Fruit fly (Drosophila melanogaster) whole organism, embryonic: ENCODE measurements around the gene CG3337.

ENCODE experiments used
- Bgb ChIP-seq: fragments of 200-800 bp; sonication (Bioruptor generic); IDR thresholded peaks from 2 replicates; pipeline ENCODE4 v1.3.6; 2022; ENCODE audit warnings: missing biosample characterization, missing genetic modification characterization; ENCODE audit not compliant: partially characterized antibody
- CG10267 ChIP-seq: fragments of 200-800 bp; sonication (Bioruptor generic); optimal IDR thresholded peaks from 2 replicates; lab custom pipeline; 2018; ENCODE audit warnings: missing biosample characterization, mild to moderate bottlenecking, missing genetic modification characterization, moderate library complexity
- CG10366 ChIP-seq: fragments of 200-800 bp; sonication (Bioruptor generic); IDR thresholded peaks from 2 replicates; pipeline ENCODE4 v1.3.6; 2022; ENCODE audit warnings: missing biosample characterization, missing genetic modification characterization
- CG10543 ChIP-seq: fragments of 200-800 bp; sonication (Bioruptor generic); optimal IDR thresholded peaks from 3 replicates; lab custom pipeline; 2017; ENCODE audit warnings: missing biosample characterization, mild to moderate bottlenecking, missing genetic modification characterization, moderate library complexity
- CG11093 ChIP-seq: fragments of 200-800 bp; sonication (Bioruptor generic); IDR thresholded peaks from 3 replicates; pipeline ENCODE4 v1.3.6; 2022; ENCODE audit warnings: missing biosample characterization, missing genetic modification characterization
- CG11398 ChIP-seq: fragments of 200-800 bp; sonication (Bioruptor generic); optimal IDR thresholded peaks from 2 replicates; lab custom pipeline; 2016; ENCODE audit warnings: missing biosample characterization, missing genetic modification characterization
- CG12104 ChIP-seq: fragments of 200-800 bp; sonication (Bioruptor generic); optimal IDR thresholded peaks from 3 replicates; lab custom pipeline; 2016; ENCODE audit warnings: missing biosample characterization, missing genetic modification characterization
- CG12299 ChIP-seq: fragments of 200-800 bp; sonication (Bioruptor generic); optimal IDR thresholded peaks from 2 replicates; lab custom pipeline; 2018; ENCODE audit warnings: missing biosample characterization, mild to moderate bottlenecking, missing genetic modification characterization
- CG15269 ChIP-seq: fragments of 200-800 bp; sonication (Bioruptor generic); optimal IDR thresholded peaks from 2 replicates; lab custom pipeline; 2018; ENCODE audit warnings: missing biosample characterization, mild to moderate bottlenecking, missing genetic modification characterization, moderate library complexity
- CG1792 ChIP-seq: fragments of 200-800 bp; sonication (Bioruptor generic); optimal IDR thresholded peaks from 2 replicates; lab custom pipeline; 2016; ENCODE audit warnings: missing biosample characterization, missing genetic modification characterization
- CG18011 ChIP-seq: fragments of 200-800 bp; sonication (Bioruptor generic); optimal IDR thresholded peaks from 2 replicates; lab custom pipeline; 2017; ENCODE audit warnings: missing biosample characterization, missing genetic modification characterization, mild to moderate bottlenecking, moderate library complexity, missing genotype
- CG30403 ChIP-seq: fragments of 200-800 bp; sonication (Bioruptor generic); optimal IDR thresholded peaks from 3 replicates; lab custom pipeline; 2016; ENCODE audit warnings: missing biosample characterization, missing genetic modification characterization
- CG32532 ChIP-seq: fragments of 200-800 bp; sonication (Bioruptor generic); IDR thresholded peaks from 2 replicates; pipeline ENCODE4 v1.3.6; 2022; ENCODE audit warnings: missing biosample characterization, missing genetic modification characterization
- CG4328 ChIP-seq: fragments of 200-800 bp; sonication (Bioruptor generic); optimal IDR thresholded peaks from 3 replicates; lab custom pipeline; 2017; ENCODE audit warnings: missing biosample characterization, missing genetic modification reagents, missing genetic modification characterization
- CG4617 ChIP-seq: fragments of 200-800 bp; sonication (Bioruptor generic); optimal IDR thresholded peaks from 3 replicates; lab custom pipeline; 2016; ENCODE audit warnings: missing biosample characterization, missing genetic modification characterization, borderline replicate concordance
- CG5953 ChIP-seq: fragments of 200-800 bp; sonication (Bioruptor generic); IDR thresholded peaks from 2 replicates; pipeline ENCODE4 v1.3.6; 2022; ENCODE audit warnings: missing biosample characterization, missing genetic modification characterization
- CG6791 ChIP-seq: fragments of 200-800 bp; sonication (Bioruptor generic); IDR thresholded peaks from 3 replicates; pipeline ENCODE4 v1.3.6; 2022; ENCODE audit warnings: missing biosample characterization, missing genetic modification characterization; ENCODE audit not compliant: partially characterized antibody
- CG7987 ChIP-seq: fragments of 200-800 bp; sonication (Bioruptor generic); optimal IDR thresholded peaks from 2 replicates; lab custom pipeline; 2018; ENCODE audit warnings: missing biosample characterization, mild to moderate bottlenecking, missing genetic modification characterization, moderate library complexity
- CG9609 ChIP-seq: fragments of 200-800 bp; sonication (Bioruptor generic); optimal IDR thresholded peaks from 3 replicates; lab custom pipeline; 2016; ENCODE audit warnings: missing biosample characterization, missing genetic modification characterization
- D19A ChIP-seq: fragments of 200-800 bp; optimal IDR thresholded peaks from 3 replicates; lab custom pipeline; 2019; ENCODE audit warnings: missing biosample characterization, mild to moderate bottlenecking, missing genetic modification characterization, moderate library complexity
- Dfd ChIP-seq, 2 experiments: fragments of >200 bp; optimal IDR thresholded peaks; 2 replicates each; lab custom pipeline; 2017; ENCODE audit warnings: missing biosample characterization in 2 of 2, missing genetic modification characterization in 2 of 2
- Dip2 ChIP-seq: fragments of 200-800 bp; sonication (Bioruptor generic); IDR thresholded peaks from 2 replicates; pipeline ENCODE4 v1.3.6; 2022; ENCODE audit warnings: missing biosample characterization, missing genetic modification characterization
- Drgx ChIP-seq: fragments of 200-800 bp; sonication (Bioruptor generic); IDR thresholded peaks from 2 replicates; pipeline ENCODE4 v1.3.6; 2022; ENCODE audit warnings: missing biosample characterization, missing genetic modification characterization
- E2f1 ChIP-seq: fragments of 200-800 bp; sonication (Bioruptor generic); IDR thresholded peaks from 2 replicates; pipeline ENCODE4 v1.3.6; 2022; ENCODE audit warnings: missing biosample characterization, missing genetic modification characterization
- H2.0 ChIP-seq: fragments of 200-800 bp; sonication (Bioruptor generic); IDR thresholded peaks from 2 replicates; pipeline ENCODE4 v1.3.6; 2022; ENCODE audit warnings: missing biosample characterization, missing genetic modification characterization
- Mes4 ChIP-seq: fragments of 200-800 bp; sonication (Bioruptor generic); optimal IDR thresholded peaks from 2 replicates; lab custom pipeline; 2016; ENCODE audit warnings: missing biosample characterization, missing genetic modification characterization
- PHDP ChIP-seq: fragments of 200-800 bp; sonication (Bioruptor generic); optimal IDR thresholded peaks from 3 replicates; lab custom pipeline; 2018; ENCODE audit warnings: missing biosample characterization, mild to moderate bottlenecking, missing genetic modification characterization, moderate library complexity
- Rfx ChIP-seq: fragments of 200-800 bp; sonication (Bioruptor generic); IDR thresholded peaks from 2 replicates; pipeline ENCODE4 v1.3.6; 2022; ENCODE audit warnings: missing biosample characterization, missing genetic modification characterization
- Ssrp ChIP-seq: fragments of 200-800 bp; sonication (Bioruptor generic); optimal IDR thresholded peaks from 2 replicates; lab custom pipeline; 2018; ENCODE audit warnings: missing biosample characterization, mild to moderate bottlenecking, missing genetic modification characterization, moderate library complexity
- TFAM ChIP-seq: fragments of 200-800 bp; sonication (Bioruptor generic); optimal IDR thresholded peaks from 2 replicates; lab custom pipeline; 2017; ENCODE audit warnings: missing biosample characterization, missing genetic modification characterization, inconsistent platforms
- Taf1 ChIP-seq: fragments of 200-800 bp; sonication (Bioruptor generic); IDR thresholded peaks from 2 replicates; pipeline ENCODE4 v1.3.6; 2022; ENCODE audit warnings: missing biosample characterization, missing genetic modification characterization
- Tbp ChIP-seq: fragments of >200 bp; optimal IDR thresholded peaks from 2 replicates; lab custom pipeline; 2018; ENCODE audit warnings: missing biosample characterization, missing genetic modification characterization
- ab ChIP-seq: fragments of 200-800 bp; sonication (Bioruptor generic); optimal IDR thresholded peaks from 2 replicates; lab custom pipeline; 2016; ENCODE audit warnings: missing biosample characterization, missing genetic modification characterization
- ara ChIP-seq: fragments of 200-800 bp; sonication (Bioruptor generic); IDR thresholded peaks from 2 replicates; pipeline ENCODE4 v1.3.6; 2022; ENCODE audit warnings: missing biosample characterization, missing genetic modification characterization
- az2 ChIP-seq: fragments of 200-800 bp; sonication (Bioruptor generic); optimal IDR thresholded peaks from 3 replicates; lab custom pipeline; 2016; ENCODE audit warnings: missing biosample characterization, missing genetic modification characterization
- bowl ChIP-seq: fragments of 200-800 bp; sonication (Bioruptor generic); IDR thresholded peaks from 2 replicates; pipeline ENCODE4 v1.3.6; 2022; ENCODE audit warnings: missing biosample characterization, missing genetic modification characterization
- grn ChIP-seq: fragments of 200-800 bp; sonication (Bioruptor generic); optimal IDR thresholded peaks from 3 replicates; lab custom pipeline; 2017; ENCODE audit warnings: missing biosample characterization, missing genetic modification characterization
- gsb ChIP-seq: fragments of 200-800 bp; sonication (Bioruptor generic); IDR thresholded peaks from 2 replicates; pipeline ENCODE4 v1.3.6; 2022; ENCODE audit warnings: missing biosample characterization, missing genetic modification characterization
- gsb-n ChIP-seq: fragments of 200-800 bp; sonication (Bioruptor generic); optimal IDR thresholded peaks from 3 replicates; lab custom pipeline; 2018; ENCODE audit warnings: missing biosample characterization, mild to moderate bottlenecking, missing genetic modification characterization
- hb ChIP-seq: fragments of 200-800 bp; sonication (Bioruptor generic); IDR thresholded peaks from 3 replicates; pipeline ENCODE4 v1.3.6; 2022; ENCODE audit warnings: missing biosample characterization, missing genetic modification characterization; ENCODE audit not compliant: partially characterized antibody
- hth ChIP-seq: fragments of >200 bp; optimal IDR thresholded peaks from 2 replicates; lab custom pipeline; 2017; ENCODE audit warnings: inconsistent platforms
- insv ChIP-seq, 2 experiments: fragments of 200-800 bp; sonication (Bioruptor generic); optimal IDR thresholded peaks; 3 replicates each; lab custom pipeline; 2016 to 2018; ENCODE audit warnings: missing biosample characterization in 2 of 2, missing genetic modification characterization in 2 of 2
- lab ChIP-seq: fragments of 200-800 bp; sonication (Bioruptor generic); optimal IDR thresholded peaks from 3 replicates; lab custom pipeline; 2017; ENCODE audit warnings: missing biosample characterization, missing genetic modification characterization, mild to moderate bottlenecking, moderate library complexity, missing genetic modification reagents
- lbe ChIP-seq: fragments of 200-800 bp; sonication (Bioruptor generic); optimal IDR thresholded peaks from 2 replicates; lab custom pipeline; 2016; ENCODE audit warnings: missing biosample characterization, mild to moderate bottlenecking, missing genetic modification characterization
- mam ChIP-seq: fragments of 200-800 bp; sonication (Bioruptor generic); optimal IDR thresholded peaks from 3 replicates; lab custom pipeline; 2016; ENCODE audit warnings: missing biosample characterization, missing genetic modification characterization
- mld ChIP-seq: fragments of 200-800 bp; sonication (Bioruptor generic); IDR thresholded peaks from 3 replicates; pipeline ENCODE4 v1.3.6; 2022; ENCODE audit warnings: missing biosample characterization, missing genetic modification characterization; ENCODE audit not compliant: partially characterized antibody
- psq ChIP-seq: fragments of 200-800 bp; sonication (Bioruptor generic); optimal IDR thresholded peaks from 2 replicates; lab custom pipeline; 2017; ENCODE audit warnings: missing biosample characterization, missing genetic modification characterization
- pzg ChIP-seq: fragments of 200-800 bp; sonication (Bioruptor generic); optimal IDR thresholded peaks from 3 replicates; lab custom pipeline; 2018; ENCODE audit warnings: missing biosample characterization, mild to moderate bottlenecking, missing genetic modification characterization, moderate library complexity
- unpg ChIP-seq: fragments of 200-800 bp; sonication (Bioruptor generic); optimal IDR thresholded peaks from 3 replicates; lab custom pipeline; 2018; ENCODE audit warnings: missing biosample characterization, mild to moderate bottlenecking, missing genetic modification characterization, moderate library complexity
- zen2 ChIP-seq: fragments of 200-800 bp; sonication (Bioruptor generic); IDR thresholded peaks from 3 replicates; pipeline ENCODE4 v1.3.6; 2022; ENCODE audit warnings: missing biosample characterization, missing genetic modification characterization; ENCODE audit not compliant: partially characterized antibody
- zfh1 ChIP-seq: fragments of 200-800 bp; sonication (Bioruptor generic); IDR thresholded peaks from 3 replicates; pipeline ENCODE4 v1.3.6; 2022; ENCODE audit warnings: missing biosample characterization, missing genetic modification characterization

CG3337 gene

DNA sequence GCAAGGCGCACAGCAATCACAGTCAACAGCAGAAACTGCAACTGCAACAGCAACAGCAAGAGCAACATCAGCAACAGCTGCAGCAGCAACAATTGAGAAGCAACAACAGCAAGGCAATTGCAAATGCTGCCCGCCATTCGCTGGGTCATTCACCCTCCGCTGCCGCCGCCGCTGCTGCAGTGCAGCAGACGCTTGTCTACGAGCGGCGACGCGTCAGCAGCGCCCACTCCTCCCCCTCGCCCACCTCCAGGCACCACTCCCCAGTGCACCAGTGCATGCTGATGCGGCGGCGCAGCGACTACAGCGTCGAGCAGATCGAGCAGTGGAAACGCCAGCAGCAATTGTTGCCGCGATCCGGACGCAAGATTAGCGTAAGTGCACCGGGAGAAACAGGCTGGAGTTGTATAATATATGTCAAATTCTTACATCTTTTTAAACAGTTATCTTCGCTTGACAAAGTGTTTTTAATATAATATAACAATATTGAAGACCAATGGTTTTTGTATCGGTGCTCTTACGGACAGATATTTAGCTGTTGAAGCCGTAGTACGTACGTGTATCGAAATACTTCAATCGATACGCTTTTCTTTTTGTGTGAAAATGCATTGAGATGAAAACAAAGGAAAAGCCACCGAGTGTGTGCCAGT lies 17.6 kb downstream of the CG3337 start (continued):
- TF ChIP-seq CG6791 (GFP tag; lab: Robert Waterston, UW) (no peak), CG10366 (GFP tag; lab: Robert Waterston, UW) (0 out of 2 replicates have a peak, but pooled peaks have one; percentile 12), unpg (GFP tag; lab: Kevin White, UChicago) (peak; percentile 14), CG18011 (GFP tag; lab: Kevin White, UChicago) (no peak), CG4328 (GFP tag; lab: Kevin White, UChicago) (no peak), ara (GFP tag; lab: Robert Waterston, UW) (no peak), Ssrp (tag; lab: Kevin White, UChicago) (peak; percentile 46), CG11093 (no peak), zen2 (GFP tag; lab: Robert Waterston, UW) (no peak), mld (GFP tag; lab: Robert Waterston, UW) (no peak), CG15269 (no peak), mam (no peak), Tbp (GFP tag; lab: Kevin White, UChicago) (no peak), Dfd (GFP tag; optimal IDR thresholded peaks at IDR 0.05; lab: Kevin White, UChicago) (no peak), CG5953 (peak; percentile 53; the same call in 1 of the 2 replicates), CG7987 (GFP tag; lab: Kevin White, UChicago) (no peak), hth (lab: Kevin White, UChicago) (no peak), Taf1 (no peak), CG1792 (no peak), CG4617 (GFP tag; lab: Kevin White, UChicago) (no peak), lab (GFP tag; lab: Kevin White, UChicago) (peak; percentile 22), gsb (GFP tag; lab: Robert Waterston, UW) (no peak), insv (GFP tag; optimal IDR thresholded peaks at IDR 0.05; lab: Kevin White, UChicago) (no peak), hb (no peak), zfh1 (no peak), CG32532 (0 out of 2 replicates have a peak, but pooled peaks have one; percentile 4), H2.0 (GFP tag; lab: Robert Waterston, UW) (no peak), CG11398 (no peak), ab (GFP tag; lab: Kevin White, UChicago) (no peak), PHDP (no peak), grn (GFP tag; lab: Kevin White, UChicago) (peak; percentile 36), Drgx (GFP tag; lab: Robert Waterston, UW) (peak; percentile 90), az2 (GFP tag; lab: Kevin White, UChicago) (peak; percentile 39), CG10267 (tag; lab: Kevin White, UChicago) (peak; percentile 44), Dip2 (GFP tag; lab: Robert Waterston, UW) (no peak), pzg (GFP tag; lab: Kevin White, UChicago) (no peak), CG12104 (peak; percentile 19), CG9609 (GFP tag; lab: Kevin White, UChicago) (no peak), Mes4 (no peak), CG12299 (no peak), psq (no peak), CG10543 (no peak), CG30403 (GFP tag; lab: Kevin White, UChicago) (peak; percentile 41), Bgb (GFP tag; lab: Robert Waterston, UW) (no peak), Rfx (GFP tag; lab: Robert Waterston, UW) (no peak), bowl (GFP tag; lab: Robert Waterston, UW) (no peak), gsb-n (peak; percentile 15), D19A (tag; lab: Kevin White, UChicago) (peak; percentile 49), TFAM (GFP tag; lab: Kevin White, UChicago) (no peak), lbe (GFP tag; lab: Kevin White, UChicago) (no peak), E2f1 (GFP tag; lab: Robert Waterston, UW) (peak; percentile 43; the same call in 1 of the 2 replicates)
